Fruit fly (Drosophila melanogaster) whole organism, prepupa: ENCODE measurements around the gene Cul6.

ENCODE experiments used
- CG10631 ChIP-seq: fragments of 200-800 bp; sonication (Bioruptor generic); optimal IDR thresholded peaks from 2 replicates; lab custom pipeline; 2016; ENCODE audit warnings: missing biosample characterization, missing genetic modification characterization
- CG10669 ChIP-seq: fragments of 200-800 bp; sonication (Bioruptor generic); optimal IDR thresholded peaks from 3 replicates; lab custom pipeline; 2018; ENCODE audit warnings: missing biosample characterization, mild to moderate bottlenecking, missing genetic modification characterization, moderate library complexity
- CG11762 ChIP-seq: fragments of 200-800 bp; sonication (Bioruptor generic); optimal IDR thresholded peaks from 3 replicates; lab custom pipeline; 2016; ENCODE audit warnings: missing biosample characterization, missing genetic modification characterization; ENCODE audit not compliant: insufficient read depth
- CG11902 ChIP-seq: fragments of 200-800 bp; sonication (Bioruptor generic); optimal IDR thresholded peaks from 3 replicates; lab custom pipeline; 2016; ENCODE audit warnings: missing biosample characterization, missing genetic modification characterization
- CG15336 ChIP-seq: fragments of 200-800 bp; sonication (Bioruptor generic); IDR thresholded peaks from 2 replicates; pipeline ENCODE4 v1.3.6; 2022; ENCODE audit warnings: missing biosample characterization, missing genetic modification characterization
- CG1621 ChIP-seq: fragments of 200-800 bp; sonication (Bioruptor generic); optimal IDR thresholded peaks from 3 replicates; lab custom pipeline; 2018; ENCODE audit warnings: missing biosample characterization, mild to moderate bottlenecking, missing genetic modification characterization
- CG16779 ChIP-seq: fragments of 200-800 bp; sonication (Bioruptor generic); optimal IDR thresholded peaks from 3 replicates; lab custom pipeline; 2017; ENCODE audit warnings: missing biosample characterization, mild to moderate bottlenecking, missing genetic modification characterization
- CG31627 ChIP-seq: fragments of 200-800 bp; sonication (Bioruptor generic); optimal IDR thresholded peaks from 3 replicates; lab custom pipeline; 2016; ENCODE audit warnings: missing biosample characterization, missing genetic modification characterization
- CG32006 ChIP-seq: fragments of 200-800 bp; sonication (Bioruptor generic); optimal IDR thresholded peaks from 3 replicates; lab custom pipeline; 2017; ENCODE audit warnings: missing biosample characterization, mild to moderate bottlenecking, missing genetic modification characterization
- CG3919 ChIP-seq: fragments of 200-800 bp; sonication (Bioruptor generic); optimal IDR thresholded peaks from 3 replicates; lab custom pipeline; 2016; ENCODE audit warnings: missing biosample characterization, missing genetic modification characterization
- CG6163 ChIP-seq: fragments of 200-800 bp; sonication (Bioruptor generic); IDR thresholded peaks from 3 replicates; pipeline ENCODE4 v1.3.6; 2022; ENCODE audit warnings: missing biosample characterization, missing genetic modification characterization
- CG6276 ChIP-seq: fragments of 200-800 bp; sonication (Bioruptor generic); optimal IDR thresholded peaks from 2 replicates; lab custom pipeline; 2017; ENCODE audit warnings: missing biosample characterization, mild to moderate bottlenecking, missing genetic modification characterization
- CG6792 ChIP-seq: fragments of 200-800 bp; sonication (Bioruptor generic); optimal IDR thresholded peaks from 3 replicates; lab custom pipeline; 2016; ENCODE audit warnings: missing biosample characterization, missing genetic modification characterization
- CG6808 ChIP-seq: fragments of 200-800 bp; sonication (Bioruptor generic); optimal IDR thresholded peaks from 3 replicates; lab custom pipeline; 2017; ENCODE audit warnings: missing biosample characterization, missing genetic modification characterization, mild to moderate bottlenecking, moderate library complexity, missing genetic modification reagents
- CG6854 ChIP-seq: fragments of 200-800 bp; sonication (Bioruptor generic); optimal IDR thresholded peaks from 2 replicates; lab custom pipeline; 2017; ENCODE audit warnings: missing biosample characterization, mild to moderate bottlenecking, missing genetic modification characterization
- CG7368 ChIP-seq: fragments of 200-800 bp; sonication (Bioruptor generic); optimal IDR thresholded peaks from 3 replicates; lab custom pipeline; 2016; ENCODE audit warnings: missing biosample characterization, missing genetic modification characterization
- CG8119 ChIP-seq: fragments of 200-800 bp; sonication (Bioruptor generic); IDR thresholded peaks from 3 replicates; pipeline ENCODE4 v1.3.6; 2022; ENCODE audit warnings: missing biosample characterization, missing genetic modification characterization
- CG8319 ChIP-seq: fragments of 200-800 bp; sonication (Bioruptor generic); optimal IDR thresholded peaks from 3 replicates; lab custom pipeline; 2016; ENCODE audit warnings: missing biosample characterization, missing genetic modification characterization
- Eip75B ChIP-seq: fragments of 200-800 bp; sonication (Bioruptor generic); optimal IDR thresholded peaks from 3 replicates; lab custom pipeline; 2016; ENCODE audit warnings: missing biosample characterization, missing genetic modification characterization
- Eip78C ChIP-seq: fragments of 200-800 bp; sonication (Bioruptor generic); peaks from one replicate; lab custom pipeline; 2016; ENCODE audit warnings: missing biosample characterization, missing genetic modification characterization
- Eip93F ChIP-seq: fragments of 200-800 bp; sonication (Bioruptor generic); optimal IDR thresholded peaks from 2 replicates; lab custom pipeline; 2016; ENCODE audit warnings: missing biosample characterization, mild to moderate bottlenecking, missing genetic modification characterization
- Ets96B ChIP-seq: fragments of 200-800 bp; optimal IDR thresholded peaks from 2 replicates; lab custom pipeline; 2019; ENCODE audit warnings: missing biosample characterization, mild to moderate bottlenecking, missing genetic modification characterization, moderate library complexity
- Gug ChIP-seq: fragments of 200-800 bp; sonication (Bioruptor generic); IDR thresholded peaks from 2 replicates; pipeline ENCODE4 v1.3.6; 2022; ENCODE audit warnings: missing biosample characterization, missing genetic modification characterization
- Hr38 ChIP-seq: sonication (Bioruptor generic); optimal IDR thresholded peaks from 2 replicates; lab custom pipeline; 2016; ENCODE audit warnings: missing biosample characterization, missing genetic modification characterization
- Hr39 ChIP-seq: fragments of 200-800 bp; sonication (Bioruptor generic); optimal IDR thresholded peaks from 2 replicates; lab custom pipeline; 2016; ENCODE audit warnings: missing biosample characterization, missing genetic modification characterization
- Hr4 ChIP-seq: fragments of 200-800 bp; sonication (Bioruptor generic); optimal IDR thresholded peaks from 3 replicates; lab custom pipeline; 2016; ENCODE audit warnings: missing biosample characterization, missing genetic modification characterization
- Lpt ChIP-seq: fragments of 200-800 bp; sonication (Bioruptor generic); optimal IDR thresholded peaks from 3 replicates; lab custom pipeline; 2016; ENCODE audit warnings: missing biosample characterization, missing genetic modification characterization
- Met ChIP-seq: fragments of 200-800 bp; sonication (Bioruptor generic); optimal IDR thresholded peaks from 3 replicates; lab custom pipeline; 2016; ENCODE audit warnings: missing biosample characterization, missing genetic modification characterization
- Sox102F ChIP-seq: fragments of 200-800 bp; sonication (Bioruptor generic); optimal IDR thresholded peaks from 2 replicates; lab custom pipeline; 2016; ENCODE audit warnings: missing biosample characterization, mild to moderate bottlenecking, missing genetic modification characterization
- Sox15 ChIP-seq: fragments of 200-800 bp; sonication (Bioruptor generic); optimal IDR thresholded peaks from 3 replicates; lab custom pipeline; 2016; ENCODE audit warnings: missing biosample characterization, missing genetic modification characterization
- achi ChIP-seq: fragments of 200-800 bp; sonication (Bioruptor generic); optimal IDR thresholded peaks from 3 replicates; lab custom pipeline; 2016; ENCODE audit warnings: missing biosample characterization, missing genetic modification characterization
- acj6 ChIP-seq: fragments of 200-800 bp; sonication (Bioruptor generic); optimal IDR thresholded peaks from 3 replicates; lab custom pipeline; 2016; ENCODE audit warnings: missing biosample characterization, missing genetic modification characterization
- cyc ChIP-seq: fragments of 200-800 bp; sonication (Bioruptor generic); optimal IDR thresholded peaks from 3 replicates; lab custom pipeline; 2016; ENCODE audit warnings: missing biosample characterization, missing genetic modification characterization
- dac ChIP-seq: fragments of 200-800 bp; sonication (Bioruptor generic); optimal IDR thresholded peaks from 2 replicates; lab custom pipeline; 2017; ENCODE audit warnings: missing biosample characterization, mild to moderate bottlenecking, missing genetic modification characterization
- dsx ChIP-seq: fragments of 200-800 bp; optimal IDR thresholded peaks from 3 replicates; lab custom pipeline; 2019; ENCODE audit warnings: missing biosample characterization, mild to moderate bottlenecking, missing genetic modification characterization, moderate library complexity; ENCODE audit not compliant: poor library complexity, severe bottlenecking
- eg ChIP-seq: fragments of 200-800 bp; sonication (Bioruptor generic); IDR thresholded peaks from 3 replicates; pipeline ENCODE4 v1.3.6; 2022; ENCODE audit warnings: missing biosample characterization, missing genetic modification characterization
- esn ChIP-seq: fragments of 200-800 bp; sonication (Bioruptor generic); optimal IDR thresholded peaks from 2 replicates; lab custom pipeline; 2016; ENCODE audit warnings: missing biosample characterization, mild to moderate bottlenecking, missing genetic modification characterization, moderate library complexity
- fd59A ChIP-seq: fragments of 200-800 bp; sonication (Bioruptor generic); optimal IDR thresholded peaks from 2 replicates; lab custom pipeline; 2017; ENCODE audit warnings: missing biosample characterization, mild to moderate bottlenecking, missing genetic modification characterization, missing genetic modification reagents
- fd85E ChIP-seq: fragments of 200-800 bp; sonication (Bioruptor generic); optimal IDR thresholded peaks from 3 replicates; lab custom pipeline; 2016; ENCODE audit warnings: missing biosample characterization, missing genetic modification characterization
- lz ChIP-seq: fragments of 200-800 bp; sonication (Bioruptor generic); optimal IDR thresholded peaks from 3 replicates; lab custom pipeline; 2016; ENCODE audit warnings: missing biosample characterization, missing genetic modification characterization
- net ChIP-seq: fragments of 200-800 bp; sonication (Bioruptor generic); optimal IDR thresholded peaks from 3 replicates; lab custom pipeline; 2016; ENCODE audit warnings: missing biosample characterization, missing genetic modification characterization
- pdm3 ChIP-seq: fragments of 200-800 bp; sonication (Bioruptor generic); optimal IDR thresholded peaks from 3 replicates; lab custom pipeline; 2016; ENCODE audit warnings: missing biosample characterization, missing genetic modification characterization
- salr ChIP-seq, 2 experiments: fragments of 200-800 bp; sonication (Bioruptor generic); optimal IDR thresholded peaks; 3 replicates each; lab custom pipeline; 2016 to 2018; ENCODE audit warnings: missing biosample characterization in 2 of 2, missing genetic modification characterization in 2 of 2, mild to moderate bottlenecking in 1 of 2
- ss ChIP-seq, 2 experiments: fragments of 200-800 bp; sonication (Bioruptor generic); optimal IDR thresholded peaks; 2 replicates in 1 of 2; 3 replicates in 1 of 2; lab custom pipeline; 2017 to 2018; ENCODE audit warnings: mild to moderate bottlenecking in 2 of 2, missing biosample characterization in 2 of 2, missing genetic modification characterization in 2 of 2, moderate library complexity in 1 of 2
- vri ChIP-seq: fragments of 200-800 bp; sonication (Bioruptor generic); optimal IDR thresholded peaks from 3 replicates; lab custom pipeline; 2016; ENCODE audit warnings: missing biosample characterization, mild to moderate bottlenecking, missing genetic modification characterization

Cul6 gene

DNA sequence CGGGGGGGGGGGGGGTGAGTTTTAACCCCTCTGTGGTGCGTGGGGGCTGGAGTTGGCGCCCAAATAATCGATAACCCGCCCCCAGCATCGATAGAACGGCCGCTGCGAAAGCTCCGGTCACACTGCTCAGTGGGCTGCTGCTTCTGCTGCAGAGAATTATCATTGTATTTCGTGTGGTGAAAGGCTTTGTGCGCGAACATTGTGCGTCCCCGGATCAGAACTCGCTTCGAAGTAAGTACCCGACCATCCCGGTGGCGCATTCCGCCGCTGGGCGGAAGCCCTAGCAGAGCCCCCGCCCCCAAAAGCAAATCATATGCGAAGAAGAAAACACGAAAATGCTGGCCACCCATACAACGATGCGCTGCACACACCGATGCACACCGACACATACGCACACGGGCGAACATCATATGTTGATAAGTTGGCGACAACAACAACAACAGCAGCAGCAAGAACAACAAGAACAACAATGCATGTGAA lies 32.9 kb upstream of the Cul6 start, which contains the start of gene Syx13 (continued):
- peak; percentile 66 for TF ChIP-seq Eip78C (GFP tag; lab: Kevin White, UChicago)
- TF ChIP-seq Gug (GFP tag; lab: Robert Waterston, UW) = no peak
- TF ChIP-seq CG6808 (GFP tag; lab: Kevin White, UChicago) = peak; percentile 29
- no peak for TF ChIP-seq CG1621
- TF ChIP-seq fd85E (GFP tag; lab: Kevin White, UChicago) = no peak
- no peak for TF ChIP-seq Sox102F
- TF ChIP-seq CG6854 (GFP tag; lab: Kevin White, UChicago) = peak; percentile 38
- no peak for TF ChIP-seq net (GFP tag; lab: Kevin White, UChicago)
- no peak for TF ChIP-seq pdm3
- TF ChIP-seq cyc (GFP tag; lab: Kevin White, UChicago) = no peak
- peak; percentile 42 for TF ChIP-seq dsx
- peak; percentile 29 to 33 for TF ChIP-seq ss (GFP tag; optimal IDR thresholded peaks at IDR 0.05; lab: Kevin White, UChicago)
- TF ChIP-seq CG10669 (GFP tag; lab: Kevin White, UChicago) = no peak
- TF ChIP-seq dac = no peak
- no peak for TF ChIP-seq vri (GFP tag; lab: Kevin White, UChicago)
- no peak for TF ChIP-seq CG11902
- no peak for TF ChIP-seq CG31627
- no peak for TF ChIP-seq CG6163 (GFP tag; lab: Robert Waterston, UW)
- TF ChIP-seq Hr39 (GFP tag; lab: Kevin White, UChicago) = no peak
- TF ChIP-seq Hr38 (GFP tag; lab: Kevin White, UChicago) = no peak
- TF ChIP-seq CG3919 (GFP tag; lab: Kevin White, UChicago) = no peak
- no peak for TF ChIP-seq acj6 (GFP tag; lab: Kevin White, UChicago)

DNA sequence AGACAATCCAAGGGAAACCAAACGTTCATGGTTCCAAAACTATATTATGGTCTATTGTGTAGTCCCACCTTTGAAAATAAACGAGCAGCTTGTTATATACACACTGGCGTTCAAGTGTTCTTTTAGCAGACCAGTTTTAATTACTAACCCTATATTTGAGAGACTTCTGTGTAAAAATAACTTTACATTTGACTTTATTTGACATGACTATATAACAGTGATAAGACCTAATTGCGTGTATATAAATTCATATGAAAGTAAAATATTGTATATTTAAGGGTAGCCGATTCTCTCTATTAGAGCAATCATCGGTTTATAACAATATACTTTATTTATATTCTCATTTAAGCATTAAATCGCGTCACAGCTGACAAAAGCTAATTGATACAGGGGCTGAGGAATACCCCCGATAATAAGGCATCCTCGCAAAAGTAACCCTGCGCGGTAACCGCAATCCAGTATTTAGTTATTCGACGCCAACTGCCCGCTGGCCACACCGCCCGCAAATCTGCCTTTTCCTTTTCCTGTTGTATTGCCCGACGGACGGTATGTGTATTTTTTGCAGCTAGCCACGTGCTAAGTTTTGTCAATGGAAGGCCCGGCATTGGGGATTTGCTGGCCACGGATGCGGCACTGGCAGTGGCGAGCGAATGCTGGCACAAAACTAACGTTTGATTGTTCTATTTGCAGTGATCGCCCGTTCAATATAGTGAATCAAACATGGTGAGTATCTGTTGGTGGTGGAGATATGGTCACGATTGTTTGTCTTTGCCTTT lies 30.0 kb upstream of the Cul6 start, which contains the start of gene RpS4:
Gene RpS4, plus strand, starts transcription at position 465 of the 776 bp plus-strand sequence.
- TF ChIP-seq achi (GFP tag; lab: Kevin White, UChicago) (peak; percentile 75), Ets96B (tag; lab: Kevin White, UChicago) (peak; percentile 59), CG10669 (GFP tag; lab: Kevin White, UChicago) (peak; percentile 75), dsx (peak; percentile 67), Eip78C (GFP tag; lab: Kevin White, UChicago) (peak; percentile 96), CG31627 (peak; percentile 83), lz (peak; percentile 89), esn (peak; percentile 88), Hr39 (GFP tag; lab: Kevin White, UChicago) (peak; percentile 79), CG15336 (GFP tag; lab: Robert Waterston, UW) (peak; percentile 65), CG6276 (no peak), CG6163 (GFP tag; lab: Robert Waterston, UW) (peak; percentile 90), Gug (GFP tag; lab: Robert Waterston, UW) (peak; percentile 30; the same call in 1 of the 2 replicates), CG6854 (GFP tag; lab: Kevin White, UChicago) (peak; percentile 99), CG7368 (GFP tag; lab: Kevin White, UChicago) (peak; percentile 85), Eip75B (GFP tag; lab: Kevin White, UChicago) (peak; percentile 86), eg (GFP tag; lab: Robert Waterston, UW) (peak; percentile 84), CG8119 (GFP tag; lab: Robert Waterston, UW) (peak; percentile 50; the same call in 2 of the 3 replicates), Sox102F (peak; percentile 88), CG3919 (GFP tag; lab: Kevin White, UChicago) (peak; percentile 94), CG10631 (GFP tag; lab: Kevin White, UChicago) (peak; percentile 55), Hr4 (GFP tag; lab: Kevin White, UChicago) (no peak), CG8319 (GFP tag; lab: Kevin White, UChicago) (peak; percentile 64), net (GFP tag; lab: Kevin White, UChicago) (peak; percentile 93), CG16779 (peak; percentile 91), fd85E (GFP tag; lab: Kevin White, UChicago) (peak; percentile 89), Eip93F (GFP tag; lab: Kevin White, UChicago) (no peak), Sox15 (GFP tag; lab: Kevin White, UChicago) (no peak), CG11762 (GFP tag; lab: Kevin White, UChicago) (peak; percentile 73), CG6792 (GFP tag; lab: Kevin White, UChicago) (peak; percentile 71), cyc (GFP tag; lab: Kevin White, UChicago) (peak; percentile 84), CG32006 (GFP tag; lab: Kevin White, UChicago) (peak; percentile 34), Met (GFP tag; lab: Kevin White, UChicago) (peak; percentile 86), Lpt (no peak), acj6 (GFP tag; lab: Kevin White, UChicago) (peak; percentile 65), fd59A (GFP tag; lab: Kevin White, UChicago) (peak; percentile 69), CG1621 (peak; percentile 88), salr (GFP tag; optimal IDR thresholded peaks at IDR 0.05; lab: Kevin White, UChicago) (peak in 1 of 2 experiments; percentile 92)
